Fruit fly (Drosophila melanogaster) whole organism, prepupa: Measurements from ENCODE around the gene tral.

ENCODE experiments used
- Blimp-1 ChIP-seq: fragments of 200-800 bp; sonication (Bioruptor generic); optimal IDR thresholded peaks from 3 replicates; lab custom pipeline; 2017; ENCODE audit warnings: missing biosample characterization, missing genetic modification characterization, mild to moderate bottlenecking, moderate library complexity, missing genetic modification reagents
- CG10631 ChIP-seq: fragments of 200-800 bp; sonication (Bioruptor generic); optimal IDR thresholded peaks from 2 replicates; lab custom pipeline; 2016; ENCODE audit warnings: missing biosample characterization, missing genetic modification characterization
- CG10669 ChIP-seq: fragments of 200-800 bp; sonication (Bioruptor generic); optimal IDR thresholded peaks from 3 replicates; lab custom pipeline; 2018; ENCODE audit warnings: missing biosample characterization, mild to moderate bottlenecking, missing genetic modification characterization, moderate library complexity
- CG11902 ChIP-seq: fragments of 200-800 bp; sonication (Bioruptor generic); optimal IDR thresholded peaks from 3 replicates; lab custom pipeline; 2016; ENCODE audit warnings: missing biosample characterization, missing genetic modification characterization
- CG15336 ChIP-seq: fragments of 200-800 bp; sonication (Bioruptor generic); IDR thresholded peaks from 2 replicates; pipeline ENCODE4 v1.3.6; 2022; ENCODE audit warnings: missing biosample characterization, missing genetic modification characterization
- CG1621 ChIP-seq: fragments of 200-800 bp; sonication (Bioruptor generic); optimal IDR thresholded peaks from 3 replicates; lab custom pipeline; 2018; ENCODE audit warnings: missing biosample characterization, mild to moderate bottlenecking, missing genetic modification characterization
- CG16779 ChIP-seq: fragments of 200-800 bp; sonication (Bioruptor generic); optimal IDR thresholded peaks from 3 replicates; lab custom pipeline; 2017; ENCODE audit warnings: missing biosample characterization, mild to moderate bottlenecking, missing genetic modification characterization
- CG3032 ChIP-seq: fragments of 200-800 bp; optimal IDR thresholded peaks from 2 replicates; lab custom pipeline; 2019; ENCODE audit warnings: missing biosample characterization, mild to moderate bottlenecking, missing genetic modification characterization, moderate library complexity
- CG32006 ChIP-seq: fragments of 200-800 bp; sonication (Bioruptor generic); optimal IDR thresholded peaks from 3 replicates; lab custom pipeline; 2017; ENCODE audit warnings: missing biosample characterization, mild to moderate bottlenecking, missing genetic modification characterization
- CG34406 ChIP-seq: fragments of 200-800 bp; sonication (Bioruptor generic); optimal IDR thresholded peaks from 3 replicates; lab custom pipeline; 2016; ENCODE audit warnings: missing biosample characterization, missing genetic modification characterization
- CG3919 ChIP-seq: fragments of 200-800 bp; sonication (Bioruptor generic); optimal IDR thresholded peaks from 3 replicates; lab custom pipeline; 2016; ENCODE audit warnings: missing biosample characterization, missing genetic modification characterization
- CG6163 ChIP-seq: fragments of 200-800 bp; sonication (Bioruptor generic); IDR thresholded peaks from 3 replicates; pipeline ENCODE4 v1.3.6; 2022; ENCODE audit warnings: missing biosample characterization, missing genetic modification characterization
- CG6276 ChIP-seq: fragments of 200-800 bp; sonication (Bioruptor generic); optimal IDR thresholded peaks from 2 replicates; lab custom pipeline; 2017; ENCODE audit warnings: missing biosample characterization, mild to moderate bottlenecking, missing genetic modification characterization
- CG6792 ChIP-seq: fragments of 200-800 bp; sonication (Bioruptor generic); optimal IDR thresholded peaks from 3 replicates; lab custom pipeline; 2016; ENCODE audit warnings: missing biosample characterization, missing genetic modification characterization
- CG6808 ChIP-seq: fragments of 200-800 bp; sonication (Bioruptor generic); optimal IDR thresholded peaks from 3 replicates; lab custom pipeline; 2017; ENCODE audit warnings: missing biosample characterization, missing genetic modification characterization, mild to moderate bottlenecking, moderate library complexity, missing genetic modification reagents
- CG6854 ChIP-seq: fragments of 200-800 bp; sonication (Bioruptor generic); optimal IDR thresholded peaks from 2 replicates; lab custom pipeline; 2017; ENCODE audit warnings: missing biosample characterization, mild to moderate bottlenecking, missing genetic modification characterization
- CG7368 ChIP-seq: fragments of 200-800 bp; sonication (Bioruptor generic); optimal IDR thresholded peaks from 3 replicates; lab custom pipeline; 2016; ENCODE audit warnings: missing biosample characterization, missing genetic modification characterization
- CG8119 ChIP-seq: fragments of 200-800 bp; sonication (Bioruptor generic); IDR thresholded peaks from 3 replicates; pipeline ENCODE4 v1.3.6; 2022; ENCODE audit warnings: missing biosample characterization, missing genetic modification characterization
- CG8319 ChIP-seq: fragments of 200-800 bp; sonication (Bioruptor generic); optimal IDR thresholded peaks from 3 replicates; lab custom pipeline; 2016; ENCODE audit warnings: missing biosample characterization, missing genetic modification characterization
- CG9139 ChIP-seq: fragments of 200-800 bp; sonication (Bioruptor generic); optimal IDR thresholded peaks from 3 replicates; lab custom pipeline; 2017; ENCODE audit warnings: missing biosample characterization, mild to moderate bottlenecking, missing genetic modification characterization
- Eip78C ChIP-seq: fragments of 200-800 bp; sonication (Bioruptor generic); peaks from one replicate; lab custom pipeline; 2016; ENCODE audit warnings: missing biosample characterization, missing genetic modification characterization
- Eip93F ChIP-seq: fragments of 200-800 bp; sonication (Bioruptor generic); optimal IDR thresholded peaks from 2 replicates; lab custom pipeline; 2016; ENCODE audit warnings: missing biosample characterization, mild to moderate bottlenecking, missing genetic modification characterization
- Ets96B ChIP-seq: fragments of 200-800 bp; optimal IDR thresholded peaks from 2 replicates; lab custom pipeline; 2019; ENCODE audit warnings: missing biosample characterization, mild to moderate bottlenecking, missing genetic modification characterization, moderate library complexity
- Gug ChIP-seq: fragments of 200-800 bp; sonication (Bioruptor generic); IDR thresholded peaks from 2 replicates; pipeline ENCODE4 v1.3.6; 2022; ENCODE audit warnings: missing biosample characterization, missing genetic modification characterization
- Hr38 ChIP-seq: sonication (Bioruptor generic); optimal IDR thresholded peaks from 2 replicates; lab custom pipeline; 2016; ENCODE audit warnings: missing biosample characterization, missing genetic modification characterization
- Lpt ChIP-seq: fragments of 200-800 bp; sonication (Bioruptor generic); optimal IDR thresholded peaks from 3 replicates; lab custom pipeline; 2016; ENCODE audit warnings: missing biosample characterization, missing genetic modification characterization
- Met ChIP-seq: fragments of 200-800 bp; sonication (Bioruptor generic); optimal IDR thresholded peaks from 3 replicates; lab custom pipeline; 2016; ENCODE audit warnings: missing biosample characterization, missing genetic modification characterization
- OdsH ChIP-seq: fragments of 200-800 bp; sonication (Bioruptor generic); optimal IDR thresholded peaks from 3 replicates; lab custom pipeline; 2016; ENCODE audit warnings: missing biosample characterization, missing genetic modification characterization
- Smox ChIP-seq: fragments of 200-800 bp; sonication (Bioruptor generic); optimal IDR thresholded peaks from 3 replicates; lab custom pipeline; 2016; ENCODE audit warnings: missing biosample characterization, missing genetic modification characterization
- Sox14 ChIP-seq: fragments of 200-800 bp; sonication (Bioruptor generic); optimal IDR thresholded peaks from 3 replicates; lab custom pipeline; 2016; ENCODE audit warnings: missing biosample characterization, missing genetic modification characterization
- Sox15 ChIP-seq: fragments of 200-800 bp; sonication (Bioruptor generic); optimal IDR thresholded peaks from 3 replicates; lab custom pipeline; 2016; ENCODE audit warnings: missing biosample characterization, missing genetic modification characterization
- achi ChIP-seq: fragments of 200-800 bp; sonication (Bioruptor generic); optimal IDR thresholded peaks from 3 replicates; lab custom pipeline; 2016; ENCODE audit warnings: missing biosample characterization, missing genetic modification characterization
- acj6 ChIP-seq: fragments of 200-800 bp; sonication (Bioruptor generic); optimal IDR thresholded peaks from 3 replicates; lab custom pipeline; 2016; ENCODE audit warnings: missing biosample characterization, missing genetic modification characterization
- cyc ChIP-seq: fragments of 200-800 bp; sonication (Bioruptor generic); optimal IDR thresholded peaks from 3 replicates; lab custom pipeline; 2016; ENCODE audit warnings: missing biosample characterization, missing genetic modification characterization
- dsx ChIP-seq: fragments of 200-800 bp; optimal IDR thresholded peaks from 3 replicates; lab custom pipeline; 2019; ENCODE audit warnings: missing biosample characterization, mild to moderate bottlenecking, missing genetic modification characterization, moderate library complexity; ENCODE audit not compliant: poor library complexity, severe bottlenecking
- eg ChIP-seq: fragments of 200-800 bp; sonication (Bioruptor generic); IDR thresholded peaks from 3 replicates; pipeline ENCODE4 v1.3.6; 2022; ENCODE audit warnings: missing biosample characterization, missing genetic modification characterization
- esn ChIP-seq: fragments of 200-800 bp; sonication (Bioruptor generic); optimal IDR thresholded peaks from 2 replicates; lab custom pipeline; 2016; ENCODE audit warnings: missing biosample characterization, mild to moderate bottlenecking, missing genetic modification characterization, moderate library complexity
- fd59A ChIP-seq: fragments of 200-800 bp; sonication (Bioruptor generic); optimal IDR thresholded peaks from 2 replicates; lab custom pipeline; 2017; ENCODE audit warnings: missing biosample characterization, mild to moderate bottlenecking, missing genetic modification characterization, missing genetic modification reagents
- fd85E ChIP-seq: fragments of 200-800 bp; sonication (Bioruptor generic); optimal IDR thresholded peaks from 3 replicates; lab custom pipeline; 2016; ENCODE audit warnings: missing biosample characterization, missing genetic modification characterization
- fkh ChIP-seq: fragments of 200-800 bp; sonication (Bioruptor generic); optimal IDR thresholded peaks from 3 replicates; lab custom pipeline; 2017; ENCODE audit warnings: missing biosample characterization, mild to moderate bottlenecking, missing genetic modification characterization, moderate library complexity
- lz ChIP-seq: fragments of 200-800 bp; sonication (Bioruptor generic); optimal IDR thresholded peaks from 3 replicates; lab custom pipeline; 2016; ENCODE audit warnings: missing biosample characterization, missing genetic modification characterization
- net ChIP-seq: fragments of 200-800 bp; sonication (Bioruptor generic); optimal IDR thresholded peaks from 3 replicates; lab custom pipeline; 2016; ENCODE audit warnings: missing biosample characterization, missing genetic modification characterization
- pdm3 ChIP-seq: fragments of 200-800 bp; sonication (Bioruptor generic); optimal IDR thresholded peaks from 3 replicates; lab custom pipeline; 2016; ENCODE audit warnings: missing biosample characterization, missing genetic modification characterization
- spab ChIP-seq: fragments of 200-800 bp; sonication (Bioruptor generic); optimal IDR thresholded peaks from 2 replicates; lab custom pipeline; 2017; ENCODE audit warnings: missing biosample characterization, mild to moderate bottlenecking, missing genetic modification characterization, missing genetic modification reagents
- svp ChIP-seq: fragments of 200-800 bp; sonication (Bioruptor generic); peaks from one replicate; lab custom pipeline; 2016; ENCODE audit warnings: missing biosample characterization, missing genetic modification characterization
- topi ChIP-seq: fragments of 200-800 bp; sonication (Bioruptor generic); optimal IDR thresholded peaks from 3 replicates; lab custom pipeline; 2016; ENCODE audit warnings: missing biosample characterization, missing genetic modification characterization
- vri ChIP-seq: fragments of 200-800 bp; sonication (Bioruptor generic); optimal IDR thresholded peaks from 3 replicates; lab custom pipeline; 2016; ENCODE audit warnings: missing biosample characterization, mild to moderate bottlenecking, missing genetic modification characterization

tral gene

DNA sequence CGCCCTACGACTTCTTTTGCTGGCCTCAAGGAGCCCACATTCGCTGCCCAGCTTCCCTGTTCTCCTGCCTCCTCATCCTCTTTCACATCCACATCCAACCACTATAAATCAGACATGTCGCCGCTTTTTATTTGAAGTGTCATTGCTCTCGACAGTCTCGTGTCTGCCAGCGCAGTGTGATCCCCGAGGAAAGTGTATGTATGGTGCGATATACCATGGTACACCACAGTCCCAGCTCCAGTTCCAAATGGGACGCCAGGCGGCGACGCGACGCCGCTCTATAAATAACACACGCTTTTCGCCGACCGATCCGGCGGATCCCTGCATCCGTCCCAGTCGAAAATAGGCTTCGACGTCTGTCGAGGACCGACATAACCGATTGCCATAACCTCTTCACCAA, 36.6 kb upstream of the tral start:
- no peak for TF ChIP-seq dsx (GFP tag; lab: Kevin White, UChicago)
- TF ChIP-seq acj6, result no peak
- TF ChIP-seq topi (GFP tag; lab: Kevin White, UChicago), result no peak
- no peak for TF ChIP-seq CG10631 (GFP tag; lab: Kevin White, UChicago)
- peak; percentile 0 for TF ChIP-seq CG1621
- TF ChIP-seq lz (GFP tag; lab: Kevin White, UChicago), result no peak

DNA sequence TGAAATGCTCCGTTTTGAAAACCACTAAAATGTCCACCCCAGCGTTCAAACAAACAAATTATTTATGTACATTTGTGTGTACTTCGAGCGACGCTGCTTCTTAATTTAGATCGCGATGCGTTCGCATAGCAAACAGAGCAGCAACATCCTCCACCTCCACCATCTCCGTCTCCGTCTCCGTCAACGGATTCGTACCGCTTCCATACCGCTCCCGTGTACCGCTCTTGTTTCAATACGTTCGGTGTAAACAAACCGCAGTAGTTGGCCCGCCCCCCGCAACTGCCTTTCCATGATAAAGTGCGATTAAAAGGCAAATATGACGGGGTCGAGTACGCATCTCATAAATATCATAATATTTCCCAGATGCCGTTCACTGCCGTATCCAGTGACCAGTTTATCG, 32.6 kb upstream of the tral start, which contains the start of gene CG33725:
Gene CG33725 (plus strand): TSS at position 364 of the 400 bp plus-strand sequence.
- TF ChIP-seq Lpt (GFP tag; lab: Kevin White, UChicago) (no peak), fkh (peak; percentile 95)
- TF ChIP-seq, all 60 proteins: peak for 1

DNA sequence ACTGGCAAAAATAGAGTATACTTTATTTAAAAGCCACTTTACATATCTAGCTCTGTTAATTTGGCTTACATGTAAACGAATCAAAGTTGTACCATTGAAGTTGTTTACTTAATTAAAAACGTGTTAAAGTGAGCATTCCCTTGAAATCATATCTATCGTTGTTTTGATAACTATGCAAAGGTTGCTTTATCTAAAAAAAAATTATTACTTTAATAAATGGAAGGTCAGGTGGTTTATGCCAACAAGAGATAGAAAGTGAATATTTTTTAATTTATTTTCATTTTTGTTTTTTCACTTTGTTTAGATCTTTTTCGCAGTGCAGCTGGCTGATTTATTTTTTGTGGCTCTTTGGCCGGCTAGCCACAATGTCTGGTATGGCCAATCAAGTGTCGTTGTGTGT, 31.9 kb upstream of the tral start:
- peak; percentile 83 for TF ChIP-seq OdsH (GFP tag; lab: Kevin White, UChicago)
- TF ChIP-seq CG32006, result peak; percentile 94
- peak; percentile 88 for TF ChIP-seq eg (GFP tag; lab: Robert Waterston, UW)
- TF ChIP-seq fd85E, result no peak
- TF ChIP-seq CG15336 (GFP tag; lab: Robert Waterston, UW), result peak; percentile 91
- TF ChIP-seq CG6276 (GFP tag; lab: Kevin White, UChicago), result peak; percentile 90
- peak; percentile 85 for TF ChIP-seq net (GFP tag; lab: Kevin White, UChicago)
- TF ChIP-seq lz (GFP tag; lab: Kevin White, UChicago), result peak; percentile 47
- peak; percentile 93 for TF ChIP-seq Eip78C (GFP tag; lab: Kevin White, UChicago)
- TF ChIP-seq Smox (GFP tag; lab: Kevin White, UChicago), result peak; percentile 40
- no peak for TF ChIP-seq CG6854 (GFP tag; lab: Kevin White, UChicago)
- peak; percentile 54 for TF ChIP-seq esn (GFP tag; lab: Kevin White, UChicago)
- TF ChIP-seq CG7368 (GFP tag; lab: Kevin White, UChicago), result peak; percentile 9
- TF ChIP-seq Eip93F (GFP tag; lab: Kevin White, UChicago), result no peak
- peak; percentile 73 for TF ChIP-seq Gug
- TF ChIP-seq CG8119 (GFP tag; lab: Robert Waterston, UW), result peak; percentile 91
- TF ChIP-seq Lpt (GFP tag; lab: Kevin White, UChicago), result peak; percentile 79
- peak; percentile 57 for TF ChIP-seq Met
- TF ChIP-seq CG3919 (GFP tag; lab: Kevin White, UChicago), result peak; percentile 69
- peak; percentile 74 for TF ChIP-seq CG10631 (GFP tag; lab: Kevin White, UChicago)
- peak; percentile 55 for TF ChIP-seq fd59A (GFP tag; lab: Kevin White, UChicago)
- TF ChIP-seq spab (GFP tag; lab: Kevin White, UChicago), result peak; percentile 40
- TF ChIP-seq CG6808, result peak; percentile 59
- TF ChIP-seq CG6163 (GFP tag; lab: Robert Waterston, UW), result peak; percentile 81
- no peak for TF ChIP-seq fkh
- peak; percentile 49 for TF ChIP-seq dsx (GFP tag; lab: Kevin White, UChicago)
- TF ChIP-seq Ets96B (tag; lab: Kevin White, UChicago), result peak; percentile 66
- TF ChIP-seq CG3032 (tag; lab: Kevin White, UChicago), result peak; percentile 67
- no peak for TF ChIP-seq Hr38 (GFP tag; lab: Kevin White, UChicago)
- TF ChIP-seq vri (GFP tag; lab: Kevin White, UChicago), result peak; percentile 7
- TF ChIP-seq CG10669, result peak; percentile 18
- TF ChIP-seq svp (GFP tag; lab: Kevin White, UChicago), result no peak
- peak; percentile 75 for TF ChIP-seq Sox14 (GFP tag; lab: Kevin White, UChicago)
- peak; percentile 46 for TF ChIP-seq CG6792
- peak; percentile 51 for TF ChIP-seq topi (GFP tag; lab: Kevin White, UChicago)
- TF ChIP-seq Blimp-1 (GFP tag; lab: Kevin White, UChicago), result no peak
- TF ChIP-seq pdm3, result peak; percentile 78
- TF ChIP-seq CG34406 (GFP tag; lab: Kevin White, UChicago), result peak; percentile 40
- TF ChIP-seq Sox15 (GFP tag; lab: Kevin White, UChicago), result peak; percentile 5
- peak; percentile 77 for TF ChIP-seq achi (GFP tag; lab: Kevin White, UChicago)
- TF ChIP-seq CG9139 (GFP tag; lab: Kevin White, UChicago), result peak; percentile 7
- TF ChIP-seq CG16779 (tag; lab: Kevin White, UChicago), result peak; percentile 28
- peak; percentile 30 for TF ChIP-seq cyc
- TF ChIP-seq CG8319 (GFP tag; lab: Kevin White, UChicago), result peak; percentile 42
- peak; percentile 16 for TF ChIP-seq CG11902 (GFP tag; lab: Kevin White, UChicago)
